Fruit fly (Drosophila melanogaster): ENCODE measurements around the gene CG3062.

Gene CG3062

DNA sequence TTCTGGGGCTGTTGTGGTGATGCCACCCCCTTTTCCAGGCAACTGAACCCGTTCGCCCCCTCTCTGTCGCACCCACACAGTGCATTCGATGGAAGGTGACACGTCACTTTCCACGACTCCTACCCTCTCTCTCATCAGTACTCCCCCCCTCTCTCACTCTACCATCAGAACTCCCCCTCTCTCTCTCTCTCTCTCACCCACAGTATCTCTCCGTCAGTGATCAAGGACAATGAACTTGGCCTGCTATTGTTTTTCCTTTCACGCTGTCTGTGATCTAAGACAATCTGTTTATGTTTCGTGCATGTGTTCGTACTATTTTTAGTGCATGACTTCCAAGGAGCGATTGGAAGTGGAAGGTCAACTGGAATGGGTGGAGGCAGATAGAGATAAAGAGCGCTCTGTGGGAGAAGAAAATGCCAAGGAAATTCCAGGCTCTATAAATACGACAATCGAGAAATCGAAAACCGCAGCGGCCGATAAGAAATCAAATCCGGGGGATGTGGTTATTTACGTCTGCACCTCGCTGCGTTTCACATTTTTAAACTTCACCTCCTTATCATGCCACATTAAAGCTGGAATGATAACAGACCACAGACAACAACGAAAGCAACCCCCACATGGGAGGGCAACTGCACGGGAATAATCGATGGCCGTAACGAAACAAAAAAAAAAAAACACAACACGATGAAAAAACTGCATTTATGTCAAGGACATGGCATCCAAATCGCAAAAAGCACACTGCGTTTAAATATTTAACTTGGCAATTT is 33.7 kb upstream of the CG3062 start:
- TF ChIP-seq EcR (GFP tag; optimal IDR thresholded peaks at IDR 0.05) (peak in 1 of 2 experiments; percentile 75), usp (GFP tag; optimal IDR thresholded peaks at IDR 0.05) (no peak)

DNA sequence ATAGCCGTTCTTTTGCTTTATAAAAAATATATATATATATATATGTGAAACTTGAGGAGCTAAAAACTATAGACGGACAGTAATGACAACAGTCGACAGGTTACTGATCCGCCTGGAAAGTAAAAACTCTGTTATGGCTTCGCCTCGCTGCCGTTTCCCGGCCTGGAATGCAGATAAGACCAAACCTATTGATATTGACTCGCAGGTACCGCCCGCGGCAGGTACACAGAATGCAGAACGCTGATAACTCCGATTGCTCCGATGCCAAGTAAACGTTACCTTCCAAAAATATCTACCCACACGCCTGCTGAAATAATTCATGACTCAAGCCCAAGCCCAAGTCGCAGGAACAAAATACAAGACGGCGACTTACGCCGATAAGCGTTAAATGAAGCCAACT is 32.8 kb upstream of the CG3062 start:
- TF ChIP-seq psq (optimal IDR thresholded peaks at IDR 0.05) (no peak), usp (GFP tag; optimal IDR thresholded peaks at IDR 0.05) (no peak), EcR (GFP tag; optimal IDR thresholded peaks at IDR 0.05) (no peak), pan (optimal IDR thresholded peaks at IDR 0.05) (no peak), Dll (optimal IDR thresholded peaks at IDR 0.05) (no peak), CG8478 (optimal IDR thresholded peaks at IDR 0.05) (no peak)

DNA sequence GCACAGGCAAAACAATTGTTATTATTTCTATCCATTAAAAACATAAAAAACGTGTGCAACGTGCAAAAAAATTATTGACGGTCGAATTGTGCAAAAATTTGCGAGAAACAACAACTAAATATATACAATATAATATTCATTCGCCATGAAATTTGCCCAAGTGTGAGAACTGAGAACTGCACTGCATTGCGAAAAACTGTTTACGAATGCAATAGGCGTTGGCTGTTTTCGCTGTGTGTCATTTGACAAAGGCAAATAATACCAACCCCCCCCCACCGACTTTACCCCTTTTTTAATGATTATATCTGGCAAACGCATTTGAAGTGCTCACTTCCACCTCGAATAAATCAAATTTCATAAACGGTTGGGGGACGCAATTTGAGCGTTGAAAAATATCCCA is 30.4 kb upstream of the CG3062 start:
- TF ChIP-seq EcR (GFP tag; optimal IDR thresholded peaks at IDR 0.05) (no peak), CG8478 (optimal IDR thresholded peaks at IDR 0.05) (no peak), psq (optimal IDR thresholded peaks at IDR 0.05) (no peak), usp (GFP tag; optimal IDR thresholded peaks at IDR 0.05) (no peak), pan (optimal IDR thresholded peaks at IDR 0.05) (no peak)

DNA sequence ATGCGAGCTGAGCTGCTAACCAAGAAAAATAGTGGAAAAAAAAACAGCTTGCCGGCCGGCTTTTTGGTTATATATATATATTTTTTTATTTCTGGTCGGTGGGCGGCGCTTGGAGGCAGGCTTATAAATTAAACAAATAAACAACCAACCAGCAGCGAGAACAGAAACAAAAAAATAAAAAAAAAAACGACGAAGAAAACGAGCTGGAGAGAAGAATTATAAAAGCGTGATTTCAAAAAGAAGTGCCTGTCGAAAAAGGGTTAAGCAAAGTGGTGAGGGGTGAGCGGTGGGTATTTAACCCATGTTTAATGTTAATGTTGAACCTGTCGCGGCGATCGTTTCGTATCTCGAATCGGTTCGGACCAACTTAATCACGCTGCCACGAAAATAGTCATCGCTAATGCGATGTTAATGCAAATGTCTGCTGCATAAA is 26.5 kb upstream of the CG3062 start:
- TF ChIP-seq psq (optimal IDR thresholded peaks at IDR 0.05) = no peak
- TF ChIP-seq usp (GFP tag; optimal IDR thresholded peaks at IDR 0.05) = no peak
- no peak for TF ChIP-seq CG8478 (optimal IDR thresholded peaks at IDR 0.05)

DNA sequence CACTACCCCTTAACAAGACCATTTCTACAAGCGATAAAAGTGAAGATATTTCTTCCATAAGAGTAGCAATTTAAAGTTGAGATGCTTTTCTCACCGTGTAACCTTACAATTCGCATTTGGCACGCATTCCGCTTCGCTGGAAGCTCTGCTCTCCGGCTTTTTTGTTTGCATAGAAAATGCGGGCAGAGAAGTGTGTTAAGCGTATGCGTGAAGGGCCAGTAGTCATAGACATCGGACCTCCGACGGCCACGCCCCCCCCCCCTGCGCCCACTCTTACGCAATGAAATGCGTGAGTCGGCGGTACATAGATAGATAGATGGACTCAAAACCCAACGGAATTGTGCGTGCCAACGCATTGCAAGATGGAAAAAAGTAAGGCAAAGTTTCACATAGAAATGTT is 24.8 kb upstream of the CG3062 start:
- TF ChIP-seq CG8478 (optimal IDR thresholded peaks at IDR 0.05) (no peak), pan (optimal IDR thresholded peaks at IDR 0.05) (no peak), Dll (optimal IDR thresholded peaks at IDR 0.05) (no peak), EcR (GFP tag; optimal IDR thresholded peaks at IDR 0.05) (no peak), psq (optimal IDR thresholded peaks at IDR 0.05) (no peak), usp (GFP tag; optimal IDR thresholded peaks at IDR 0.05) (no peak)

- no peak for TF ChIP-seq pan (optimal IDR thresholded peaks at IDR 0.05)
- no peak for TF ChIP-seq usp (GFP tag; optimal IDR thresholded peaks at IDR 0.05)
- no peak for TF ChIP-seq Dll (optimal IDR thresholded peaks at IDR 0.05)
- TF ChIP-seq CG8478 (optimal IDR thresholded peaks at IDR 0.05) = no peak
- TF ChIP-seq psq (optimal IDR thresholded peaks at IDR 0.05) = no peak
- no peak for TF ChIP-seq EcR (GFP tag; optimal IDR thresholded peaks at IDR 0.05)
Observed at dm6 chrX:4666650-4667360, 22.1 kb upstream of the CG3062 start, which contains the start of gene CG3009. CG3009 (minus strand) TSS chrX:4666700.

- TF ChIP-seq pan (optimal IDR thresholded peaks at IDR 0.05) = no peak
- no peak for TF ChIP-seq CG8478 (optimal IDR thresholded peaks at IDR 0.05)
- no peak for TF ChIP-seq usp (GFP tag; optimal IDR thresholded peaks at IDR 0.05)
- TF ChIP-seq psq (optimal IDR thresholded peaks at IDR 0.05) = no peak
- TF ChIP-seq EcR (GFP tag; optimal IDR thresholded peaks at IDR 0.05) = no peak
- TF ChIP-seq Dll (optimal IDR thresholded peaks at IDR 0.05) = no peak
Observed at dm6 chrX:4664107-4664506, 19.4 kb upstream of the CG3062 start.

DNA sequence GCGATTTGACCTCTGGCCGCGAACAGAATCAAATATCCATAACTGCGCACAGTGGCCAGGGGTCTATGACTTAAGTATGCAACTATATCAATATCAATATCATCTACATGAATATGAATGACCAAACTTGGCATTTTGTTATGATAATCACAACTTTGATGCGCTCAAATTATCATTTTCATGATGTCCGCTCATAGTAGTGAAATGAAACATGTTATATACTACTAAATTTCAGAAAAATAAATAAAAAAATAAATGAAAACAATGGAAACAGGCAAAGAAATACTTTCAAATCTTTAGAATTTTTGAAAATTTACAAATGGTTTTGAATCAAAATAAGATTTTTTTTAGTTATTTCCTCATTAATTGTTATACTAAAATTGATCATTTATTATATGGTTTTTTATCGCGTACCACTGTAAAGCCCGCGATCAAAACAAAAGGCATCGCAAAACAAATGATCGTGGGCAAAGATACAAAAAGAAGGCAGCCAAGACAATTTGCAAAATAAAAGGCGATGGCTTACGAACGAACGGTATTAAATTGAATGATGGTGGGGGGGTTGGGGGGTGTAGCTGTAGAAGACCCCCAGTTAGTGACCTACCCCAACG is 16.1 kb upstream of the CG3062 start:
- no peak for TF ChIP-seq CG8478 (optimal IDR thresholded peaks at IDR 0.05)
- TF ChIP-seq Dll (optimal IDR thresholded peaks at IDR 0.05) = no peak

DNA sequence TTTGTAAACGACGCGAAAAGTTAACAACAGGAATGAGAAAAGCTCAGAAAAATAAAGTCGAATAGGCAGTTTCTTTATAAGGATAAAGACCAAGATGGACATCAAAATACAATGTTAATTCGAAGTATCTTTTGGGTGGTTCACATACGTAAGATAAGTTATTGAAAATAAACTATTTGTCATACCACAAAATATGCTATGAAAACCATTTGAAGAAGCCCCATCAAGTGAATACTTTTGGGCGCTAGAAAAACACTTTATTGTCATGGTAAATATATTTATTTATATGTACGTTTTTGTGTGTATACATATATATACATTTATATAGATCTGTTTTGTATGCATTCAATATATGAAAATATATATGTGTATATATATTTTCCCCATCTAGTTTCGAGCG is 13.2 kb upstream of the CG3062 start:
- TF ChIP-seq pan (optimal IDR thresholded peaks at IDR 0.05) (no peak), usp (GFP tag; optimal IDR thresholded peaks at IDR 0.05) (no peak), Dll (optimal IDR thresholded peaks at IDR 0.05) (no peak), CG8478 (optimal IDR thresholded peaks at IDR 0.05) (no peak), EcR (GFP tag; optimal IDR thresholded peaks at IDR 0.05) (no peak), psq (optimal IDR thresholded peaks at IDR 0.05) (no peak)

DNA sequence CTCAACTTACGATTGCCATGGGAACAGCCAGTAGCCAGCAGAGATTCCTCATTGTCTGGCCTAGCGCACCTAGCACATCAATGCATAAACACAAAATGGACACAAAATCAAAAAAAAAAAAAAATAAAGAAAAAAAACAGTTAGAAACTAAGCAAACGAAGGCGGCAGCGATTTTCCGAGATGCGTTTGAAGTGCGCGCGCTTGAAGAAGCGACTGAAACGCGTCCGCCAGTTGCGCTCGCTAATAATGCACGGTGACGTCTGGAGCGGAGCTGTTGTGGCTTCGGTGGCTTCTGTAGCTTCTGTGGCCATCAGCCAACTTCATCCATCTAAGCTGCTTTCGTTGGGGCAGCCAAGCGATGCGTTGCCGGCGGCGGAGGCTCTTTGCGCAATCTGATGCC is 9.7 kb upstream of the CG3062 start, which contains the start of gene CG15473:
CG15473 (minus strand) TSS at position 101 of the 400 bp plus-strand sequence.
- no peak for TF ChIP-seq psq (optimal IDR thresholded peaks at IDR 0.05)
- TF ChIP-seq Dll (optimal IDR thresholded peaks at IDR 0.05) = no peak
- TF ChIP-seq usp (GFP tag; optimal IDR thresholded peaks at IDR 0.05) = no peak
- no peak for TF ChIP-seq CG8478 (optimal IDR thresholded peaks at IDR 0.05)
- TF ChIP-seq EcR (GFP tag; optimal IDR thresholded peaks at IDR 0.05) = no peak

- TF ChIP-seq EcR (GFP tag; optimal IDR thresholded peaks at IDR 0.05) (no peak), CG8478 (optimal IDR thresholded peaks at IDR 0.05) (no peak), psq (optimal IDR thresholded peaks at IDR 0.05) (no peak), Dll (optimal IDR thresholded peaks at IDR 0.05) (no peak), usp (GFP tag; optimal IDR thresholded peaks at IDR 0.05) (no peak), pan (optimal IDR thresholded peaks at IDR 0.05) (no peak)
Observed at dm6 chrX:4649751-4650150, 5.1 kb upstream of the CG3062 start, which contains the start of the genes Cbp80 and Torsin. Cbp80 (plus strand) TSS chrX:4650015. Torsin (minus strand) TSS chrX:4650032.

DNA sequence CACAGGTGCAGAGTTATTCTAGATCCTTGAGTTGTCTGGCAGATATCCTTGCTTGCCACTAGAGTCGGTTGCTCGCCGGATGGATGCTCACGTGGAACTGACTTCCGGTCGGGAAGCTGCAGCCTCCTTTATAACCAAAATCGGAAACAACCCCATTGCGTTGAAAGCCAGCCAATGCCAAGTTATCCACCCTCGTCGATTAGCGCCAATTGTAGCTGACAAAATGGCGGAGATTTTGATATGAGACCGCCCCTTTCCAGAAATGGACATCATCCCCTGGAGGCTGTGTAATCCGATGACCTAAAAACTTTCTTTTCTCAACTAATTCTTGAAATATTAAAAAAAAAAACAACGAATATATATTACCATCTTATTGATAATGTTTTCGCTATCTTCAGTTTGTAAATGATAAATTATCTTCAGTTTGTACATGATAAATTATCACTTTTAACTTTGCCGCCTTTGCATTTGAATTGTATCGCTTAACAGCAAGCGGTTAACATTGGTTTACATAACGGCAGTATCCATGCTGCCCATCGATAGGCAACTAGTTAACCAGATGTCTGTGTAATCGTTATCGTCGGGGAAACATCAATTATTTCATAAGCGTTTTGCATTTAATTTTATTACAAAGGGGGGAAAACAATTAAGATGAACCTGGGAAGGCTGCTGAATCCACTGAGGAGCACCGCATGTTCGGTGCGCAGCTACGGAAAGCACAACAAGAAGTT is 2.8 kb upstream of the CG3062 start, which contains the start of the genes HLH4C and mRpL30:
HLH4C (minus strand) TSS at position 99 of the 731 bp plus-strand sequence.
mRpL30 (plus strand) TSS at position 556 of the 731 bp plus-strand sequence.
- TF ChIP-seq usp (GFP tag; optimal IDR thresholded peaks at IDR 0.05) (no peak), psq (optimal IDR thresholded peaks at IDR 0.05) (no peak), EcR (GFP tag; optimal IDR thresholded peaks at IDR 0.05) (no peak), pan (optimal IDR thresholded peaks at IDR 0.05) (no peak), Dll (optimal IDR thresholded peaks at IDR 0.05) (no peak), CG8478 (optimal IDR thresholded peaks at IDR 0.05) (no peak)

All from whole organism.